Fruit fly (Drosophila melanogaster) whole organism, pupa: ENCODE results near the gene raskol.

ENCODE experiments used
- CG10348 ChIP-seq: fragments of 200-800 bp; sonication (Bioruptor generic); IDR thresholded peaks from 2 replicates; pipeline ENCODE4 v1.3.6; 2022; ENCODE audit warnings: missing biosample characterization, missing genetic modification characterization
- CG12605 ChIP-seq: fragments of 200-800 bp; sonication (Bioruptor generic); IDR thresholded peaks from 2 replicates; pipeline ENCODE4 v1.3.6; 2022; ENCODE audit warnings: missing biosample characterization, missing genetic modification characterization
- CG13204 ChIP-seq: fragments of 200-800 bp; sonication (Bioruptor generic); optimal IDR thresholded peaks from 2 replicates; lab custom pipeline; 2018; ENCODE audit warnings: missing biosample characterization, mild to moderate bottlenecking, missing genetic modification characterization, moderate library complexity
- CG14655 ChIP-seq: fragments of 200-800 bp; sonication (Bioruptor generic); optimal IDR thresholded peaks from 3 replicates; lab custom pipeline; 2017; ENCODE audit warnings: mild to moderate bottlenecking, missing biosample characterization, missing genetic modification reagents, missing genetic modification characterization
- CG15710 ChIP-seq: fragments of 200-800 bp; sonication (Bioruptor generic); optimal IDR thresholded peaks from 2 replicates; lab custom pipeline; 2018; ENCODE audit warnings: missing biosample characterization, mild to moderate bottlenecking, missing genetic modification characterization, moderate library complexity
- CG17806 ChIP-seq: fragments of 200-800 bp; sonication (Bioruptor generic); optimal IDR thresholded peaks from 2 replicates; lab custom pipeline; 2018; ENCODE audit warnings: missing biosample characterization, mild to moderate bottlenecking, missing genetic modification characterization, moderate library complexity
- CG32121 ChIP-seq: fragments of 200-800 bp; sonication (Bioruptor generic); IDR thresholded peaks from 2 replicates; pipeline ENCODE4 v1.3.6; 2022; ENCODE audit warnings: missing biosample characterization, missing genetic modification characterization
- CG34367 ChIP-seq: fragments of 200-800 bp; sonication (Bioruptor generic); optimal IDR thresholded peaks from 2 replicates; lab custom pipeline; 2018; ENCODE audit warnings: missing biosample characterization, mild to moderate bottlenecking, missing genetic modification characterization
- CG4496 ChIP-seq: fragments of 200-800 bp; sonication (Bioruptor generic); IDR thresholded peaks from 3 replicates; pipeline ENCODE4 v1.3.6; 2022; ENCODE audit warnings: missing biosample characterization, missing genetic modification characterization
- CG8159 ChIP-seq: fragments of 200-800 bp; sonication (Bioruptor generic); optimal IDR thresholded peaks from 3 replicates; lab custom pipeline; 2018; ENCODE audit warnings: missing biosample characterization, mild to moderate bottlenecking, missing genetic modification characterization, moderate library complexity
- CG8301 ChIP-seq: fragments of 200-800 bp; sonication (Bioruptor generic); optimal IDR thresholded peaks from 2 replicates; lab custom pipeline; 2018; ENCODE audit warnings: missing biosample characterization, mild to moderate bottlenecking, missing genetic modification characterization
- CG9948 ChIP-seq: fragments of 200-800 bp; sonication (Bioruptor generic); optimal IDR thresholded peaks from 2 replicates; lab custom pipeline; 2018; ENCODE audit warnings: missing biosample characterization, mild to moderate bottlenecking, missing genetic modification characterization, moderate library complexity
- D1 ChIP-seq: fragments of 200-800 bp; sonication (Bioruptor generic); optimal IDR thresholded peaks from 2 replicates; lab custom pipeline; 2018; ENCODE audit warnings: missing biosample characterization, mild to moderate bottlenecking, missing genetic modification characterization, moderate library complexity
- EcR ChIP-seq: fragments of 200-800 bp; sonication (Bioruptor generic); optimal IDR thresholded peaks from 3 replicates; lab custom pipeline; 2019; ENCODE audit warnings: missing biosample characterization, missing genetic modification characterization, mild to moderate bottlenecking, moderate library complexity, missing genetic modification reagents
- Ets98B ChIP-seq: fragments of 200-800 bp; sonication (Bioruptor generic); IDR thresholded peaks from 2 replicates; pipeline ENCODE4 v1.3.6; 2022; ENCODE audit warnings: missing biosample characterization, missing genetic modification characterization
- Pif1A ChIP-seq: fragments of 200-800 bp; sonication (Bioruptor generic); optimal IDR thresholded peaks from 3 replicates; lab custom pipeline; 2016; ENCODE audit warnings: missing biosample characterization, missing genetic modification characterization
- Pif1B ChIP-seq: fragments of 200-800 bp; sonication (Bioruptor generic); optimal IDR thresholded peaks from 3 replicates; lab custom pipeline; 2016; ENCODE audit warnings: missing biosample characterization, missing genetic modification characterization
- Snoo ChIP-seq: fragments of 200-800 bp; sonication (Bioruptor generic); optimal IDR thresholded peaks from 3 replicates; lab custom pipeline; 2017; ENCODE audit warnings: missing biosample characterization, mild to moderate bottlenecking, missing genetic modification characterization, inconsistent platforms
- fd96Ca ChIP-seq: fragments of 200-800 bp; sonication (Bioruptor generic); IDR thresholded peaks from 3 replicates; pipeline ENCODE4 v1.3.6; 2022; ENCODE audit warnings: missing biosample characterization, missing genetic modification characterization
- gl ChIP-seq: fragments of 200-800 bp; sonication (Bioruptor generic); optimal IDR thresholded peaks from 2 replicates; lab custom pipeline; 2018; ENCODE audit warnings: missing biosample characterization, mild to moderate bottlenecking, missing genetic modification characterization
- rn ChIP-seq: fragments of 200-800 bp; sonication (Bioruptor generic); IDR thresholded peaks from 2 replicates; pipeline ENCODE4 v1.3.6; 2022; ENCODE audit warnings: missing biosample characterization, missing genetic modification characterization

Gene raskol

dm6 chrX:17738989-17739388 is 29.0 kb downstream of the raskol start:
- TF ChIP-seq CG12605 = 0 out of 2 replicates have a peak, but pooled peaks have one; percentile 14
- 0 out of 2 replicates have a peak, but pooled peaks have one; percentile 17 for TF ChIP-seq CG32121
- TF ChIP-seq rn (GFP tag; lab: Robert Waterston, UW) = no peak
- TF ChIP-seq Pif1A (GFP tag; lab: Kevin White, UChicago) = no peak
- no peak for TF ChIP-seq CG15710 (tag; lab: Kevin White, UChicago)
- TF ChIP-seq CG14655 (GFP tag; lab: Kevin White, UChicago) = peak; percentile 25
- TF ChIP-seq fd96Ca = no peak
- 0 out of 3 replicates have a peak, but pooled peaks have one; percentile 35 for TF ChIP-seq CG4496
- TF ChIP-seq gl (tag; lab: Kevin White, UChicago) = no peak
- TF ChIP-seq Snoo (tag; lab: Kevin White, UChicago) = no peak

DNA sequence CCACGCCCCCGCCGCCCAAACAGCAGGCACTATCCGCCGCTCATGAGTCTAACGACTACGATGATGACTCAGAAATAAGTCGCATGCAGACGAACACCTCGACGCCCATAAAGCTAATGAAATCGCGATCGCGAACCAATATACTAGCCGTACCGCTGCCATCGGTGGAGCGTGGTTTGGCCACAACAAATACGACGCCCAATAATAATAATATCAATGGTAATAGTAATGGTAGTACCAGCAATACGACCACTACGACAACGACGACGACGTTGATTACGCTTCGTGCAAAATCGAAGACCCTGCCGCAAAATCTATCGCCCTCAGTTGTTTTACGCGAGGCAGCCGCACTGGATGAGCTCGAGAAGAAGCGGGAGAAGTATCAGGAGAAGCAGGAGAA is 30.0 kb downstream of the raskol start:
- TF ChIP-seq CG17806 (tag; lab: Kevin White, UChicago) (no peak), Pif1A (GFP tag; lab: Kevin White, UChicago) (no peak), CG12605 (no peak), CG32121 (no peak), CG4496 (no peak), fd96Ca (no peak), Ets98B (no peak), CG10348 (GFP tag; lab: Robert Waterston, UW) (no peak), CG15710 (tag; lab: Kevin White, UChicago) (no peak), Snoo (tag; lab: Kevin White, UChicago) (no peak)

- TF ChIP-seq CG17806 (tag; lab: Kevin White, UChicago) (no peak), CG12605 (no peak), D1 (no peak), EcR (GFP tag; lab: Kevin White, UChicago) (no peak), CG14655 (GFP tag; lab: Kevin White, UChicago) (no peak), CG15710 (tag; lab: Kevin White, UChicago) (no peak), CG10348 (GFP tag; lab: Robert Waterston, UW) (no peak), CG34367 (no peak), CG9948 (tag; lab: Kevin White, UChicago) (no peak), Snoo (tag; lab: Kevin White, UChicago) (no peak), rn (GFP tag; lab: Robert Waterston, UW) (no peak), Pif1A (GFP tag; lab: Kevin White, UChicago) (no peak), CG8301 (tag; lab: Kevin White, UChicago) (no peak), Pif1B (no peak)
Measured at dm6 chrX:17741019-17741863, 31.3 kb downstream of the raskol start.

- no peak for TF ChIP-seq CG8159 (tag; lab: Kevin White, UChicago)
- TF ChIP-seq CG17806 (tag; lab: Kevin White, UChicago) = no peak
- no peak for TF ChIP-seq CG4496
- no peak for TF ChIP-seq CG9948 (tag; lab: Kevin White, UChicago)
- no peak for TF ChIP-seq Ets98B
- no peak for TF ChIP-seq D1
- no peak for TF ChIP-seq Pif1B
- no peak for TF ChIP-seq CG14655 (GFP tag; lab: Kevin White, UChicago)
- no peak for TF ChIP-seq CG34367
- no peak for TF ChIP-seq CG10348 (GFP tag; lab: Robert Waterston, UW)
- TF ChIP-seq Pif1A (GFP tag; lab: Kevin White, UChicago) = no peak
- TF ChIP-seq CG32121 = no peak
- TF ChIP-seq CG13204 (GFP tag; lab: Kevin White, UChicago) = no peak
- TF ChIP-seq CG15710 (tag; lab: Kevin White, UChicago) = no peak
- TF ChIP-seq Snoo (tag; lab: Kevin White, UChicago) = no peak
- no peak for TF ChIP-seq rn (GFP tag; lab: Robert Waterston, UW)
- TF ChIP-seq EcR (GFP tag; lab: Kevin White, UChicago) = no peak
- no peak for TF ChIP-seq CG8301 (tag; lab: Kevin White, UChicago)
- TF ChIP-seq gl (tag; lab: Kevin White, UChicago) = no peak
Measured at dm6 chrX:17741864-17742297, 31.9 kb downstream of the raskol start.

- TF ChIP-seq CG12605 (0 out of 2 replicates have a peak, but pooled peaks have one; percentile 11), CG4496 (peak; percentile 60; the same call in 1 of the 3 replicates), CG8301 (tag; lab: Kevin White, UChicago) (peak; percentile 79), CG34367 (peak; percentile 37), Snoo (tag; lab: Kevin White, UChicago) (peak; percentile 68), fd96Ca (peak; percentile 62; the same call in 2 of the 3 replicates), EcR (GFP tag; lab: Kevin White, UChicago) (no peak), Pif1B (peak; percentile 61), CG10348 (GFP tag; lab: Robert Waterston, UW) (0 out of 2 replicates have a peak, but pooled peaks have one; percentile 17), D1 (peak; percentile 56), CG17806 (tag; lab: Kevin White, UChicago) (peak; percentile 68), CG14655 (GFP tag; lab: Kevin White, UChicago) (peak; percentile 84), CG13204 (GFP tag; lab: Kevin White, UChicago) (no peak), CG32121 (peak; percentile 46; the same call in 1 of the 2 replicates), gl (tag; lab: Kevin White, UChicago) (no peak), Pif1A (GFP tag; lab: Kevin White, UChicago) (peak; percentile 76), Ets98B (peak; percentile 52), CG9948 (tag; lab: Kevin White, UChicago) (peak; percentile 60), rn (GFP tag; lab: Robert Waterston, UW) (no peak), CG8159 (tag; lab: Kevin White, UChicago) (peak; percentile 74), CG15710 (tag; lab: Kevin White, UChicago) (peak; percentile 64)
Measured at dm6 chrX:17742592-17743364, 32.8 kb downstream of the raskol start.
